Fruit fly (Drosophila melanogaster): ENCODE measurements around the gene hiro.

hiro gene

dm6 chr3L:640324-640974, 47.3 kb downstream of the hiro start (continued):
- peak; percentile 89 for TF ChIP-seq spab (GFP tag; optimal IDR thresholded peaks at IDR 0.05)
- peak; percentile 92 for TF ChIP-seq CG1621 (tag; optimal IDR thresholded peaks at IDR 0.05)
- TF ChIP-seq CG6854 (GFP tag; optimal IDR thresholded peaks at IDR 0.05): peak; percentile 87
- peak; percentile 77 for TF ChIP-seq Gug (GFP tag; IDR thresholded peaks at IDR 0.05)
- TF ChIP-seq CG3919 (GFP tag; optimal IDR thresholded peaks at IDR 0.05): peak; percentile 95
- TF ChIP-seq lz (GFP tag; optimal IDR thresholded peaks at IDR 0.05): peak; percentile 95
- TF ChIP-seq fkh (GFP tag; optimal IDR thresholded peaks at IDR 0.05): peak; percentile 23
- TF ChIP-seq achi (GFP tag; optimal IDR thresholded peaks at IDR 0.05): peak; percentile 92
- peak; percentile 87 for TF ChIP-seq Sox15 (GFP tag; optimal IDR thresholded peaks at IDR 0.05)
- TF ChIP-seq CG8119 (GFP tag; IDR thresholded peaks at IDR 0.05): peak; percentile 86
- TF ChIP-seq CG6276 (GFP tag; optimal IDR thresholded peaks at IDR 0.05): peak; percentile 82
- TF ChIP-seq ss (GFP tag; optimal IDR thresholded peaks at IDR 0.05): peak; percentile 89 to 91
- peak; percentile 91 for TF ChIP-seq CG10669 (GFP tag; optimal IDR thresholded peaks at IDR 0.05)
- TF ChIP-seq OdsH (GFP tag; optimal IDR thresholded peaks at IDR 0.05): peak; percentile 95
- TF ChIP-seq CG11294 (GFP tag; IDR thresholded peaks at IDR 0.05): peak; percentile 49
- peak; percentile 97 for TF ChIP-seq esn (GFP tag; optimal IDR thresholded peaks at IDR 0.05)
- peak; percentile 93 for TF ChIP-seq pdm3 (GFP tag; optimal IDR thresholded peaks at IDR 0.05)
- peak; percentile 88 for TF ChIP-seq dsx (GFP tag; optimal IDR thresholded peaks at IDR 0.05; ENCODE audit: poor library complexity, severe bottlenecking)
- TF ChIP-seq acj6 (GFP tag; optimal IDR thresholded peaks at IDR 0.05): peak; percentile 95
- peak; percentile 94 for TF ChIP-seq Sox102F (GFP tag; optimal IDR thresholded peaks at IDR 0.05)
- TF ChIP-seq CG7368 (GFP tag; optimal IDR thresholded peaks at IDR 0.05): peak; percentile 91
- peak; percentile 78 for TF ChIP-seq fd85E (GFP tag; optimal IDR thresholded peaks at IDR 0.05)
- peak; percentile 94 for TF ChIP-seq Smox (GFP tag; optimal IDR thresholded peaks at IDR 0.05)

dm6 chr3L:639460-640103, 48.2 kb downstream of the hiro start:
- TF ChIP-seq CG3032 (tag; optimal IDR thresholded peaks at IDR 0.05): no peak
- no peak for TF ChIP-seq topi (GFP tag; optimal IDR thresholded peaks at IDR 0.05)
- TF ChIP-seq CG16779 (tag; optimal IDR thresholded peaks at IDR 0.05): no peak
- TF ChIP-seq Sox15 (GFP tag; optimal IDR thresholded peaks at IDR 0.05): no peak
- TF ChIP-seq Smox (GFP tag; optimal IDR thresholded peaks at IDR 0.05): no peak
- TF ChIP-seq CG1621 (tag; optimal IDR thresholded peaks at IDR 0.05): no peak
- no peak for TF ChIP-seq CG11294 (GFP tag; IDR thresholded peaks at IDR 0.05)
- TF ChIP-seq svp (GFP tag): peak; percentile 39
- no peak for TF ChIP-seq eg (GFP tag; IDR thresholded peaks at IDR 0.05)
- TF ChIP-seq CG6276 (GFP tag; optimal IDR thresholded peaks at IDR 0.05): peak; percentile 18
- TF ChIP-seq CG3919 (GFP tag; optimal IDR thresholded peaks at IDR 0.05): no peak
- TF ChIP-seq Eip78C (GFP tag): peak; percentile 41

- TF ChIP-seq Sox15 (GFP tag; optimal IDR thresholded peaks at IDR 0.05) (no peak), CG31627 (GFP tag; optimal IDR thresholded peaks at IDR 0.05) (no peak), achi (GFP tag; optimal IDR thresholded peaks at IDR 0.05) (no peak), CG32006 (GFP tag; optimal IDR thresholded peaks at IDR 0.05) (peak; percentile 22), CG8632 (GFP tag; optimal IDR thresholded peaks at IDR 0.05) (no peak), Blimp-1 (GFP tag; optimal IDR thresholded peaks at IDR 0.05) (no peak), dsx (GFP tag; optimal IDR thresholded peaks at IDR 0.05; ENCODE audit: poor library complexity, severe bottlenecking) (no peak), acj6 (GFP tag; optimal IDR thresholded peaks at IDR 0.05) (no peak), CG6792 (GFP tag; optimal IDR thresholded peaks at IDR 0.05) (no peak), Eip93F (GFP tag; optimal IDR thresholded peaks at IDR 0.05) (no peak), CG6163 (GFP tag; IDR thresholded peaks at IDR 0.05) (peak; percentile 20; the same call in 1 of the 3 replicates), CG8319 (GFP tag; optimal IDR thresholded peaks at IDR 0.05) (no peak), CG6808 (GFP tag; optimal IDR thresholded peaks at IDR 0.05) (no peak), Eip78C (GFP tag) (peak; percentile 55), Hr4 (GFP tag; optimal IDR thresholded peaks at IDR 0.05) (no peak), Hr38 (GFP tag; optimal IDR thresholded peaks at IDR 0.05) (no peak), CG11294 (GFP tag; IDR thresholded peaks at IDR 0.05) (no peak), CG3919 (GFP tag; optimal IDR thresholded peaks at IDR 0.05) (no peak), cyc (GFP tag; optimal IDR thresholded peaks at IDR 0.05) (no peak), dac (GFP tag; optimal IDR thresholded peaks at IDR 0.05) (no peak), Smox (GFP tag; optimal IDR thresholded peaks at IDR 0.05) (peak; percentile 8), CG9139 (GFP tag; optimal IDR thresholded peaks at IDR 0.05) (no peak), vri (GFP tag; optimal IDR thresholded peaks at IDR 0.05) (peak; percentile 39), fd85E (GFP tag; optimal IDR thresholded peaks at IDR 0.05) (no peak), svp (GFP tag) (peak; percentile 78)
Observed at dm6 chr3L:638757-639353, 48.9 kb downstream of the hiro start.
